Worm (Caenorhabditis elegans) whole organism, late embryonic: ENCODE data around the gene let-99.

ENCODE experiments used
- C38D4.7 ChIP-seq: fragments of 200-800 bp; sonication (Bioruptor generic); optimal IDR thresholded peaks from 2 replicates; lab custom pipeline; 2018; ENCODE audit warnings: mild to moderate bottlenecking, missing genetic modification characterization, moderate library complexity, missing compliant biosample characterization
- F13H6.1 ChIP-seq: sonication (generic microtip); optimal IDR thresholded peaks from 2 replicates; lab custom pipeline; 2016; ENCODE audit warnings: missing genetic modification characterization, missing compliant biosample characterization
- T23F11.4 ChIP-seq: fragments of 200-800 bp; sonication (Bioruptor generic); optimal IDR thresholded peaks from 2 replicates; lab custom pipeline; 2018; ENCODE audit warnings: mild to moderate bottlenecking, missing genetic modification characterization, missing compliant biosample characterization
- ama-1 ChIP-seq: fragments of 150-350 bp; optimal IDR thresholded peaks from 2 replicates; lab custom pipeline; 2014
- ceh-14 ChIP-seq: sonication (generic microtip); optimal IDR thresholded peaks from 2 replicates; lab custom pipeline; 2016; ENCODE audit warnings: missing genotype, missing genetic modification characterization, missing compliant biosample characterization
- ceh-2 ChIP-seq: sonication (generic microtip); optimal IDR thresholded peaks from 2 replicates; lab custom pipeline; 2016; ENCODE audit warnings: missing genotype, missing genetic modification characterization, missing compliant biosample characterization
- ceh-24 ChIP-seq: sonication (generic microtip); optimal IDR thresholded peaks from 2 replicates; lab custom pipeline; 2016; ENCODE audit warnings: mild to moderate bottlenecking, missing genetic modification characterization, missing compliant biosample characterization
- ceh-30 ChIP-seq: fragments of 150-350 bp; optimal IDR thresholded peaks from 2 replicates; lab custom pipeline; 2014; ENCODE audit warnings: missing biosample characterization, missing genetic modification characterization
- ceh-31 ChIP-seq: sonication (generic microtip); optimal IDR thresholded peaks from 2 replicates; lab custom pipeline; 2016; ENCODE audit warnings: missing genetic modification characterization, missing compliant biosample characterization
- ceh-34 ChIP-seq: sonication (generic microtip); optimal IDR thresholded peaks from 2 replicates; lab custom pipeline; 2016; ENCODE audit warnings: mild to moderate bottlenecking, missing genetic modification characterization, missing compliant biosample characterization
- ceh-48 ChIP-seq: sonication (generic microtip); optimal IDR thresholded peaks from 2 replicates; lab custom pipeline; 2016; ENCODE audit warnings: missing genetic modification characterization, inconsistent platforms, missing compliant biosample characterization
- che-1 ChIP-seq: sonication (generic microtip); optimal IDR thresholded peaks from 2 replicates; lab custom pipeline; 2016; ENCODE audit warnings: mild to moderate bottlenecking, missing genetic modification characterization, missing compliant biosample characterization
- dmd-4 ChIP-seq: sonication (generic microtip); optimal IDR thresholded peaks from 2 replicates; lab custom pipeline; 2016; ENCODE audit warnings: borderline replicate concordance, missing genetic modification characterization, missing compliant biosample characterization
- dve-1 ChIP-seq: sonication (generic microtip); optimal IDR thresholded peaks from 2 replicates; lab custom pipeline; 2017; ENCODE audit warnings: antibody characterized with exemption, mild to moderate bottlenecking, missing genetic modification characterization, missing compliant biosample characterization
- elt-2 ChIP-seq: sonication (generic microtip); optimal IDR thresholded peaks from 2 replicates; lab custom pipeline; 2016; ENCODE audit warnings: missing genetic modification reagents, missing genetic modification characterization, missing compliant biosample characterization
- ets-4 ChIP-seq: sonication (generic microtip); optimal IDR thresholded peaks from 2 replicates; lab custom pipeline; 2016; ENCODE audit warnings: missing genetic modification characterization, missing compliant biosample characterization
- gmeb-2 ChIP-seq: sonication (generic microtip); optimal IDR thresholded peaks from 2 replicates; lab custom pipeline; 2016; ENCODE audit warnings: missing genetic modification characterization, inconsistent platforms, missing compliant biosample characterization
- hlh-13 ChIP-seq: fragments of 200-800 bp; sonication (Bioruptor generic); optimal IDR thresholded peaks from 2 replicates; lab custom pipeline; 2018; ENCODE audit warnings: mild to moderate bottlenecking, missing genetic modification characterization, missing compliant biosample characterization
- hlh-15 ChIP-seq: sonication (generic microtip); optimal IDR thresholded peaks from 2 replicates; lab custom pipeline; 2016; ENCODE audit warnings: missing genetic modification characterization, missing compliant biosample characterization
- hlh-30 ChIP-seq: sonication (generic microtip); optimal IDR thresholded peaks from 2 replicates; lab custom pipeline; 2017; ENCODE audit warnings: antibody characterized with exemption, missing genetic modification characterization, missing compliant biosample characterization; ENCODE audit not compliant: insufficient read depth
- hlh-8 ChIP-seq: sonication (generic microtip); optimal IDR thresholded peaks from 2 replicates; lab custom pipeline; 2016; ENCODE audit warnings: missing genotype, missing genetic modification characterization, missing compliant biosample characterization
- mec-3 ChIP-seq: sonication (generic microtip); optimal IDR thresholded peaks from 2 replicates; lab custom pipeline; 2016; ENCODE audit warnings: borderline replicate concordance, missing genetic modification characterization, missing compliant biosample characterization
- nfya-1 ChIP-seq: sonication (generic microtip); optimal IDR thresholded peaks from 2 replicates; lab custom pipeline; 2017; ENCODE audit warnings: missing genetic modification characterization, mild to moderate bottlenecking, missing compliant biosample characterization, antibody characterized with exemption, moderate library complexity
- nhr-11 ChIP-seq: fragments of 150-350 bp; optimal IDR thresholded peaks from 2 replicates; lab custom pipeline; 2014; ENCODE audit warnings: missing biosample characterization, missing genetic modification characterization
- nhr-232 ChIP-seq: sonication (generic microtip); optimal IDR thresholded peaks from 2 replicates; lab custom pipeline; 2016; ENCODE audit warnings: missing genetic modification characterization, missing compliant biosample characterization
- npax-4 ChIP-seq: sonication (generic microtip); optimal IDR thresholded peaks from 2 replicates; lab custom pipeline; 2016; ENCODE audit warnings: missing genetic modification characterization, missing compliant biosample characterization
- odd-2 ChIP-seq: sonication (generic microtip); optimal IDR thresholded peaks from 2 replicates; lab custom pipeline; 2017; ENCODE audit warnings: antibody characterized with exemption, mild to moderate bottlenecking, missing genetic modification characterization, missing compliant biosample characterization
- pag-3 ChIP-seq: sonication (generic microtip); optimal IDR thresholded peaks from 2 replicates; lab custom pipeline; 2016; ENCODE audit warnings: missing compliant biosample characterization, missing genetic modification characterization, borderline replicate concordance
- pat-9 ChIP-seq: fragments of 200-800 bp; sonication (Bioruptor generic); optimal IDR thresholded peaks from 2 replicates; lab custom pipeline; 2018; ENCODE audit warnings: mild to moderate bottlenecking, missing genetic modification characterization, moderate library complexity, missing compliant biosample characterization
- pha-4 ChIP-seq: fragments of 150-350 bp; optimal IDR thresholded peaks from 2 replicates; lab custom pipeline; 2018; ENCODE audit warnings: missing biosample characterization, missing genetic modification reagents, missing genetic modification characterization
- pros-1 ChIP-seq: fragments of 150-350 bp; optimal IDR thresholded peaks from 2 replicates; lab custom pipeline; 2014; ENCODE audit warnings: missing biosample characterization, missing genetic modification reagents, missing genetic modification characterization
- ref-2 ChIP-seq: sonication (generic microtip); optimal IDR thresholded peaks from 2 replicates; lab custom pipeline; 2016; ENCODE audit warnings: missing genetic modification characterization, missing compliant biosample characterization
- sox-2 ChIP-seq: fragments of 200-800 bp; sonication (Bioruptor generic); IDR thresholded peaks from 2 replicates; pipeline ENCODE4 v1.3.6; 2022; ENCODE audit warnings: missing genetic modification reagents, missing genetic modification characterization, missing compliant biosample characterization
- sox-4 ChIP-seq: sonication (generic microtip); optimal IDR thresholded peaks from 2 replicates; lab custom pipeline; 2017; ENCODE audit warnings: mild to moderate bottlenecking, missing genetic modification characterization, inconsistent platforms, missing compliant biosample characterization
- syd-9 ChIP-seq: sonication (generic microtip); optimal IDR thresholded peaks from 2 replicates; lab custom pipeline; 2016; ENCODE audit warnings: mild to moderate bottlenecking, missing genetic modification characterization, moderate library complexity, missing compliant biosample characterization
- tbx-2 ChIP-seq: sonication (generic microtip); optimal IDR thresholded peaks from 2 replicates; lab custom pipeline; 2016; ENCODE audit warnings: missing genetic modification characterization, missing compliant biosample characterization
- unc-3 ChIP-seq, 2 experiments: fragments of 200-800 bp in 1 of 2; sonication (Bioruptor generic) in 1 of 2; sonication (generic microtip) in 1 of 2; conservative IDR thresholded peaks in 1 of 2; optimal IDR thresholded peaks in 1 of 2; 2 replicates each; pipeline versions ENCODE4 v1.3.6 to Lab custom; 2016 to 2022; ENCODE audit warnings: missing compliant biosample characterization in 2 of 2, missing genetic modification characterization in 2 of 2, missing genetic modification reagents in 1 of 2
- unc-42 ChIP-seq: sonication (generic microtip); optimal IDR thresholded peaks from 2 replicates; lab custom pipeline; 2016; ENCODE audit warnings: missing genotype, missing genetic modification characterization, missing compliant biosample characterization
- unc-55 ChIP-seq: sonication (generic microtip); optimal IDR thresholded peaks from 2 replicates; lab custom pipeline; 2017; ENCODE audit warnings: missing biosample characterization, missing genetic modification reagents, missing genetic modification characterization
- zip-5 ChIP-seq: sonication (generic microtip); optimal IDR thresholded peaks from 2 replicates; lab custom pipeline; 2016; ENCODE audit warnings: missing genetic modification characterization, missing compliant biosample characterization
- ztf-16 ChIP-seq: sonication (generic microtip); optimal IDR thresholded peaks from 2 replicates; lab custom pipeline; 2017; ENCODE audit warnings: missing genetic modification characterization, missing compliant biosample characterization

The let-99 gene

ce11 chrIV:12567176-12567892, at the start of gene let-99, which contains the start of gene hsb-1:
TSS of gene let-99 (plus strand) at chrIV:12567842.
TSS of gene hsb-1 (minus strand) at chrIV:12567226.
- peak; percentile 35 for TF ChIP-seq unc-42 (tag; lab: Kevin White, UChicago)
- TF ChIP-seq ceh-24 = no peak
- no peak for TF ChIP-seq nhr-11 (tag; lab: Kevin White, UChicago)
- peak; percentile 3 for TF ChIP-seq ceh-48 (tag; lab: Kevin White, UChicago)
- TF ChIP-seq tbx-2 (tag; lab: Kevin White, UChicago) = peak; percentile 1
- no peak for TF ChIP-seq C38D4.7
- no peak for TF ChIP-seq odd-2 (tag; lab: Kevin White, UChicago)
- no peak for TF ChIP-seq ceh-30 (tag; lab: Kevin White, UChicago)
- TF ChIP-seq ref-2 = no peak
- TF ChIP-seq hlh-8 (tag; lab: Kevin White, UChicago) = peak; percentile 5
- TF ChIP-seq T23F11.4 (GFP tag; lab: Kevin White, UChicago) = no peak
- TF ChIP-seq elt-2 (tag; lab: Kevin White, UChicago) = no peak
- no peak for TF ChIP-seq dve-1
- no peak for TF ChIP-seq pros-1
- TF ChIP-seq pat-9 = no peak
- TF ChIP-seq unc-55 = peak; percentile 36
- no peak for TF ChIP-seq pha-4 (tag; lab: Kevin White, UChicago)
- no peak for TF ChIP-seq pag-3
- TF ChIP-seq ceh-31 (tag; lab: Kevin White, UChicago) = peak; percentile 34
- TF ChIP-seq ets-4 (tag; lab: Kevin White, UChicago) = no peak
- no peak for TF ChIP-seq ceh-2 (tag; lab: Kevin White, UChicago)
- TF ChIP-seq ama-1 (lab: Kevin White, UChicago) = no peak
- TF ChIP-seq hlh-15 = no peak
- no peak for TF ChIP-seq syd-9 (tag; lab: Kevin White, UChicago)
- TF ChIP-seq F13H6.1 (tag; lab: Kevin White, UChicago) = no peak
- TF ChIP-seq nfya-1 (tag; lab: Kevin White, UChicago) = peak; percentile 47

- no peak for TF ChIP-seq hlh-13 (GFP tag; lab: Kevin White, UChicago)
- no peak for TF ChIP-seq unc-55
- no peak for TF ChIP-seq mec-3
- TF ChIP-seq ceh-14 (tag; lab: Kevin White, UChicago) = no peak
- TF ChIP-seq ama-1 (lab: Kevin White, UChicago) = no peak
- TF ChIP-seq sox-2 (GFP tag; lab: Robert Waterston, UW) = no peak
- TF ChIP-seq npax-4 (tag; lab: Kevin White, UChicago) = no peak
- no peak for TF ChIP-seq che-1 (tag; lab: Kevin White, UChicago)
- no peak for TF ChIP-seq unc-42 (tag; lab: Kevin White, UChicago)
- no peak for TF ChIP-seq unc-3 (GFP tag; conservative IDR thresholded peaks at IDR 0.05; lab: Robert Waterston, UW)
- no peak for TF ChIP-seq unc-3 (tag; optimal IDR thresholded peaks at IDR 0.05; lab: Kevin White, UChicago)
- TF ChIP-seq hlh-30 (tag; lab: Kevin White, UChicago) = no peak
- no peak for TF ChIP-seq ceh-31 (tag; lab: Kevin White, UChicago)
- no peak for TF ChIP-seq hlh-15
- no peak for TF ChIP-seq zip-5 (tag; lab: Kevin White, UChicago)
- TF ChIP-seq odd-2 (tag; lab: Kevin White, UChicago) = no peak
- no peak for TF ChIP-seq tbx-2 (tag; lab: Kevin White, UChicago)
- TF ChIP-seq, all 69 proteins: peak for 0
Measured at ce11 chrIV:12520150-12520549, 47.5 kb upstream of the let-99 start, which contains the start of gene tsp-4. TSS of gene tsp-4 (minus strand) at chrIV:12520250.

- TF ChIP-seq gmeb-2 (no peak), sox-4 (tag; lab: Kevin White, UChicago) (no peak), dmd-4 (tag; lab: Kevin White, UChicago) (no peak), F13H6.1 (tag; lab: Kevin White, UChicago) (no peak), nfya-1 (tag; lab: Kevin White, UChicago) (no peak), ztf-16 (tag; lab: Kevin White, UChicago) (no peak), ceh-30 (tag; lab: Kevin White, UChicago) (no peak), nhr-232 (no peak), ceh-34 (no peak)
- TF ChIP-seq, all 69 proteins: peak for 0
Measured at ce11 chrIV:12522521-12522920, 45.1 kb upstream of the let-99 start, which contains the start of gene sru-13. TSS of gene sru-13 (minus strand) at chrIV:12522621.
